Fruit fly (Drosophila melanogaster) whole organism, prepupa: Measurements from ENCODE around the gene Arpc3B.

Experiments
- CG10631 ChIP-seq: fragments of 200-800 bp; sonication (Bioruptor generic); optimal IDR thresholded peaks from 2 replicates; lab custom pipeline; 2016; ENCODE audit warnings: missing biosample characterization, missing genetic modification characterization
- CG11294 ChIP-seq: fragments of 200-800 bp; sonication (Bioruptor generic); IDR thresholded peaks from 2 replicates; pipeline ENCODE4 v1.3.6; 2022; ENCODE audit warnings: missing biosample characterization, missing genetic modification characterization
- CG11762 ChIP-seq: fragments of 200-800 bp; sonication (Bioruptor generic); optimal IDR thresholded peaks from 3 replicates; lab custom pipeline; 2016; ENCODE audit warnings: missing biosample characterization, missing genetic modification characterization; ENCODE audit not compliant: insufficient read depth
- CG15336 ChIP-seq: fragments of 200-800 bp; sonication (Bioruptor generic); IDR thresholded peaks from 2 replicates; pipeline ENCODE4 v1.3.6; 2022; ENCODE audit warnings: missing biosample characterization, missing genetic modification characterization
- CG1621 ChIP-seq: fragments of 200-800 bp; sonication (Bioruptor generic); optimal IDR thresholded peaks from 3 replicates; lab custom pipeline; 2018; ENCODE audit warnings: missing biosample characterization, mild to moderate bottlenecking, missing genetic modification characterization
- CG16779 ChIP-seq: fragments of 200-800 bp; sonication (Bioruptor generic); optimal IDR thresholded peaks from 3 replicates; lab custom pipeline; 2017; ENCODE audit warnings: missing biosample characterization, mild to moderate bottlenecking, missing genetic modification characterization
- CG3032 ChIP-seq: fragments of 200-800 bp; optimal IDR thresholded peaks from 2 replicates; lab custom pipeline; 2019; ENCODE audit warnings: missing biosample characterization, mild to moderate bottlenecking, missing genetic modification characterization, moderate library complexity
- CG32006 ChIP-seq: fragments of 200-800 bp; sonication (Bioruptor generic); optimal IDR thresholded peaks from 3 replicates; lab custom pipeline; 2017; ENCODE audit warnings: missing biosample characterization, mild to moderate bottlenecking, missing genetic modification characterization
- CG34406 ChIP-seq: fragments of 200-800 bp; sonication (Bioruptor generic); optimal IDR thresholded peaks from 3 replicates; lab custom pipeline; 2016; ENCODE audit warnings: missing biosample characterization, missing genetic modification characterization
- CG4318 ChIP-seq: fragments of 200-800 bp; sonication (Bioruptor generic); optimal IDR thresholded peaks from 3 replicates; lab custom pipeline; 2017; ENCODE audit warnings: missing biosample characterization, mild to moderate bottlenecking, missing genetic modification characterization
- CG6276 ChIP-seq: fragments of 200-800 bp; sonication (Bioruptor generic); optimal IDR thresholded peaks from 2 replicates; lab custom pipeline; 2017; ENCODE audit warnings: missing biosample characterization, mild to moderate bottlenecking, missing genetic modification characterization
- CG6792 ChIP-seq: fragments of 200-800 bp; sonication (Bioruptor generic); optimal IDR thresholded peaks from 3 replicates; lab custom pipeline; 2016; ENCODE audit warnings: missing biosample characterization, missing genetic modification characterization
- CG7368 ChIP-seq: fragments of 200-800 bp; sonication (Bioruptor generic); optimal IDR thresholded peaks from 3 replicates; lab custom pipeline; 2016; ENCODE audit warnings: missing biosample characterization, missing genetic modification characterization
- CG8119 ChIP-seq: fragments of 200-800 bp; sonication (Bioruptor generic); IDR thresholded peaks from 3 replicates; pipeline ENCODE4 v1.3.6; 2022; ENCODE audit warnings: missing biosample characterization, missing genetic modification characterization
- CG8319 ChIP-seq: fragments of 200-800 bp; sonication (Bioruptor generic); optimal IDR thresholded peaks from 3 replicates; lab custom pipeline; 2016; ENCODE audit warnings: missing biosample characterization, missing genetic modification characterization
- CG8632 ChIP-seq: fragments of 200-800 bp; sonication (Bioruptor generic); optimal IDR thresholded peaks from 3 replicates; lab custom pipeline; 2016; ENCODE audit warnings: missing biosample characterization, missing genetic modification characterization
- Eip78C ChIP-seq: fragments of 200-800 bp; sonication (Bioruptor generic); peaks from one replicate; lab custom pipeline; 2016; ENCODE audit warnings: missing biosample characterization, missing genetic modification characterization
- Eip93F ChIP-seq: fragments of 200-800 bp; sonication (Bioruptor generic); optimal IDR thresholded peaks from 2 replicates; lab custom pipeline; 2016; ENCODE audit warnings: missing biosample characterization, mild to moderate bottlenecking, missing genetic modification characterization
- Ets21C ChIP-seq: fragments of 200-800 bp; sonication (Bioruptor generic); optimal IDR thresholded peaks from 3 replicates; lab custom pipeline; 2016; ENCODE audit warnings: missing biosample characterization, missing genetic modification characterization
- Gug ChIP-seq: fragments of 200-800 bp; sonication (Bioruptor generic); IDR thresholded peaks from 2 replicates; pipeline ENCODE4 v1.3.6; 2022; ENCODE audit warnings: missing biosample characterization, missing genetic modification characterization
- Hr38 ChIP-seq: sonication (Bioruptor generic); optimal IDR thresholded peaks from 2 replicates; lab custom pipeline; 2016; ENCODE audit warnings: missing biosample characterization, missing genetic modification characterization
- Hr39 ChIP-seq: fragments of 200-800 bp; sonication (Bioruptor generic); optimal IDR thresholded peaks from 2 replicates; lab custom pipeline; 2016; ENCODE audit warnings: missing biosample characterization, missing genetic modification characterization
- Hr4 ChIP-seq: fragments of 200-800 bp; sonication (Bioruptor generic); optimal IDR thresholded peaks from 3 replicates; lab custom pipeline; 2016; ENCODE audit warnings: missing biosample characterization, missing genetic modification characterization
- Met ChIP-seq: fragments of 200-800 bp; sonication (Bioruptor generic); optimal IDR thresholded peaks from 3 replicates; lab custom pipeline; 2016; ENCODE audit warnings: missing biosample characterization, missing genetic modification characterization
- Sox15 ChIP-seq: fragments of 200-800 bp; sonication (Bioruptor generic); optimal IDR thresholded peaks from 3 replicates; lab custom pipeline; 2016; ENCODE audit warnings: missing biosample characterization, missing genetic modification characterization
- achi ChIP-seq: fragments of 200-800 bp; sonication (Bioruptor generic); optimal IDR thresholded peaks from 3 replicates; lab custom pipeline; 2016; ENCODE audit warnings: missing biosample characterization, missing genetic modification characterization
- acj6 ChIP-seq: fragments of 200-800 bp; sonication (Bioruptor generic); optimal IDR thresholded peaks from 3 replicates; lab custom pipeline; 2016; ENCODE audit warnings: missing biosample characterization, missing genetic modification characterization
- cyc ChIP-seq: fragments of 200-800 bp; sonication (Bioruptor generic); optimal IDR thresholded peaks from 3 replicates; lab custom pipeline; 2016; ENCODE audit warnings: missing biosample characterization, missing genetic modification characterization
- dac ChIP-seq: fragments of 200-800 bp; sonication (Bioruptor generic); optimal IDR thresholded peaks from 2 replicates; lab custom pipeline; 2017; ENCODE audit warnings: missing biosample characterization, mild to moderate bottlenecking, missing genetic modification characterization
- eg ChIP-seq: fragments of 200-800 bp; sonication (Bioruptor generic); IDR thresholded peaks from 3 replicates; pipeline ENCODE4 v1.3.6; 2022; ENCODE audit warnings: missing biosample characterization, missing genetic modification characterization
- esn ChIP-seq: fragments of 200-800 bp; sonication (Bioruptor generic); optimal IDR thresholded peaks from 2 replicates; lab custom pipeline; 2016; ENCODE audit warnings: missing biosample characterization, mild to moderate bottlenecking, missing genetic modification characterization, moderate library complexity
- fd85E ChIP-seq: fragments of 200-800 bp; sonication (Bioruptor generic); optimal IDR thresholded peaks from 3 replicates; lab custom pipeline; 2016; ENCODE audit warnings: missing biosample characterization, missing genetic modification characterization
- pdm3 ChIP-seq: fragments of 200-800 bp; sonication (Bioruptor generic); optimal IDR thresholded peaks from 3 replicates; lab custom pipeline; 2016; ENCODE audit warnings: missing biosample characterization, missing genetic modification characterization
- salr ChIP-seq, 2 experiments: fragments of 200-800 bp; sonication (Bioruptor generic); optimal IDR thresholded peaks; 3 replicates each; lab custom pipeline; 2016 to 2018; ENCODE audit warnings: missing biosample characterization in 2 of 2, missing genetic modification characterization in 2 of 2, mild to moderate bottlenecking in 1 of 2
- spab ChIP-seq: fragments of 200-800 bp; sonication (Bioruptor generic); optimal IDR thresholded peaks from 2 replicates; lab custom pipeline; 2017; ENCODE audit warnings: missing biosample characterization, mild to moderate bottlenecking, missing genetic modification characterization, missing genetic modification reagents
- ss ChIP-seq, 2 experiments: fragments of 200-800 bp; sonication (Bioruptor generic); optimal IDR thresholded peaks; 2 replicates in 1 of 2; 3 replicates in 1 of 2; lab custom pipeline; 2017 to 2018; ENCODE audit warnings: mild to moderate bottlenecking in 2 of 2, missing biosample characterization in 2 of 2, missing genetic modification characterization in 2 of 2, moderate library complexity in 1 of 2
- svp ChIP-seq: fragments of 200-800 bp; sonication (Bioruptor generic); peaks from one replicate; lab custom pipeline; 2016; ENCODE audit warnings: missing biosample characterization, missing genetic modification characterization
- vri ChIP-seq: fragments of 200-800 bp; sonication (Bioruptor generic); optimal IDR thresholded peaks from 3 replicates; lab custom pipeline; 2016; ENCODE audit warnings: missing biosample characterization, mild to moderate bottlenecking, missing genetic modification characterization

Arpc3B gene

DNA sequence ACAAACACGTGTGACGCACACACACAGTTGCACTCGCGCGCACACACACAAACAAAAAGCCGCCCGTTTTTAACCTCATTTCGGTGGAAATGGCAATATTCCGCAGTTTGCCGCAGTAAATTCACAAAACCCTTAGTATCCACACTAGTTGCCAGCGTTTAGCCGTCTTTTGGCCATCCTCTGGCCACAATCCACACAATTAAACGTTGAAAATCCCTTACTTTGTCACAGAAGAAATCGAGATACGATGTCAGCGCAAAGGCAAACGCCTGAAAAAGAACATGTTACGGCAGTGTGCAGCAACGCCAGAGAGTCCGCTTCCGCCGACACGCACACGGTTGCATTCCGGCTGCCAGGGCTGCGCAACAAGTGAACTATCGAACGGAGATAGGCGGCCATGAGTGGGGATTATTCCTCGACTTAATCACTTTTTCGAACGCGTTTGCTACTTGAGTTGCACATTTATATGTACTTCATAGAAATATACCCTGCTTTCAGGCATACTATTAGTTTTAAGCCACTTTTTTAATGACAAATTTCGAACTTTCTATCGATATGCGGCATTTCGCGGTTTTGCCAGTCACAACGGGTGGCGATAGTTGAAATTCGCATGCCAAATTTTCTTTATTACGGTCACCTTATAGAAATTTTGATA is 42.5 kb upstream of the Arpc3B start, which contains the start of gene RpS5a (continued):
- TF ChIP-seq eg (GFP tag; lab: Robert Waterston, UW) (peak; percentile 76), CG34406 (GFP tag; lab: Kevin White, UChicago) (peak; percentile 75), achi (GFP tag; lab: Kevin White, UChicago) (peak; percentile 70), CG3032 (tag; lab: Kevin White, UChicago) (peak; percentile 66), pdm3 (GFP tag; lab: Kevin White, UChicago) (peak; percentile 73), fd85E (GFP tag; lab: Kevin White, UChicago) (peak; percentile 39), CG7368 (GFP tag; lab: Kevin White, UChicago) (peak; percentile 78), ss (GFP tag; optimal IDR thresholded peaks at IDR 0.05; lab: Kevin White, UChicago) (peak; percentile 61 to 85), Hr4 (GFP tag; lab: Kevin White, UChicago) (peak; percentile 31)

DNA sequence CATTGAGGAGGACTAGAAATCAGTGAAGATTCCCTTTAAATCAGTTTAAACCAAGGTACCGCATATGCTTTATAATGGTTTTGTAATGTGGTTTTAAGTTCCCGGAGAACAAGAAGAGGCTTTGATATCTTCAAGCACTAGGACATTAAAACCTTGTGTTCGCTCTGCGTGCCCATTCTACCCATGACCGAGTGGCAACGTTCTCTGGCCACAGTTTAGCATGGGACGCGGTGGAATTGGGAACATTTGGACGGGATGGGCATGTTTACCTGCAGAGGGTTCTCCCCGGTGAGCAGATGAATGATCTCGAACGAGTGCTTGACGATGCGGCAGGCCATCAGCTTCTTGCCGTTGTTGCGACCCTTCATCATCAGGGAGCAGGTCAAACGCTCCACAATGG is 40.9 kb upstream of the Arpc3B start:
- TF ChIP-seq CG16779 (tag; lab: Kevin White, UChicago) (no peak), spab (GFP tag; lab: Kevin White, UChicago) (no peak), CG1621 (no peak), Hr4 (GFP tag; lab: Kevin White, UChicago) (no peak), CG4318 (GFP tag; lab: Kevin White, UChicago) (no peak), CG6792 (GFP tag; lab: Kevin White, UChicago) (no peak), Eip93F (no peak), CG8319 (GFP tag; lab: Kevin White, UChicago) (no peak)

DNA sequence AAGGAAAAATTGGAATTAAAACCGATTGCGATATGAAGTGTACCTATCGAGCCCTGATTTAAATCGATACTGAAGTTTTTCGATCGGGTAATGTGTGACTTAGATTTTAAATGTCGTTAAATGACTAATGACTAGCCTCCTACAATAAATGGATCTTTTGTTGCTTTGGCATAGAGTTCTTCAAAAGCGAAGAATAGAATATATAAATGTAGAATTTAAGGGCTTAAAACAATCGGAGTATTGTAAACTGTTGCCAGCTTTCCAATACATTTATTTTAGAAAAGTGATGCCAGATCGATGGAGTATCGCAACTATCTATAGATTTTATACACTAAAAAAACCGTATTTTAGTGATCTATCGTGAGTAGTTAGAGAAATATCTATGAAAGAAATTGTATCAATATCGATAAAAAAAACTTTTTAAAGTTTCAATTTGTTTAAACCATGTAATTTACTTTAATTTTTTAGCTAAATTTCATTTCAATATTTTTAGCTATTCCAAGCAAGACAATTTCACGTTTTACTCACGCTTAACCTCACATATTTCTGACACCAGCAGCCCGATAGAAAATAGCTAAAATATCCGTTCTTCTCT is 37.4 kb upstream of the Arpc3B start, which contains the start of the genes mei-217 and mei-218:
Gene mei-217, minus strand, starts transcription at position 51 of the 595 bp plus-strand sequence.
Gene mei-218, minus strand, starts transcription at position 51 of the 595 bp plus-strand sequence.
- peak; percentile 35 for TF ChIP-seq esn (GFP tag; lab: Kevin White, UChicago)
- no peak for TF ChIP-seq Gug (GFP tag; lab: Robert Waterston, UW)

DNA sequence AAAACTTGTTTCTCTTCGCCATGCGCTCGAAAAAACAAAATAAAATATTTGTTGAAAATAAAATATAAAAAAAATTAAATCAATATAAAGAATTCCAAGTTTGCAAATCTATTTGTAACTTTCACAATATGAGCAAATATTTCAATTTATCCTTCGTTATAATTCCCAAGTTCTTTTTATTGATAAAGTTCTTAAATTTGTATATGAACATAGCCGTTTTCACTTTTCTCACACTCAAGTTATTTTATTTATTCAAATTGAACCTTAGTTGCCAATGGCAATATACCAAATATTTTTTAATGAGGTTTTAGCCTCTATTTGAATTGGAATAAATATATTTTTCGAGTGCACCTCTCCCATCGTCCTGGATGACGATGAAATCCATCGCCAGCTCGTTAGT is 27.0 kb upstream of the Arpc3B start:
- TF ChIP-seq CG15336 (GFP tag; lab: Robert Waterston, UW) (peak; percentile 47), cyc (GFP tag; lab: Kevin White, UChicago) (no peak)
- TF ChIP-seq, all 60 proteins: peak for 1

DNA sequence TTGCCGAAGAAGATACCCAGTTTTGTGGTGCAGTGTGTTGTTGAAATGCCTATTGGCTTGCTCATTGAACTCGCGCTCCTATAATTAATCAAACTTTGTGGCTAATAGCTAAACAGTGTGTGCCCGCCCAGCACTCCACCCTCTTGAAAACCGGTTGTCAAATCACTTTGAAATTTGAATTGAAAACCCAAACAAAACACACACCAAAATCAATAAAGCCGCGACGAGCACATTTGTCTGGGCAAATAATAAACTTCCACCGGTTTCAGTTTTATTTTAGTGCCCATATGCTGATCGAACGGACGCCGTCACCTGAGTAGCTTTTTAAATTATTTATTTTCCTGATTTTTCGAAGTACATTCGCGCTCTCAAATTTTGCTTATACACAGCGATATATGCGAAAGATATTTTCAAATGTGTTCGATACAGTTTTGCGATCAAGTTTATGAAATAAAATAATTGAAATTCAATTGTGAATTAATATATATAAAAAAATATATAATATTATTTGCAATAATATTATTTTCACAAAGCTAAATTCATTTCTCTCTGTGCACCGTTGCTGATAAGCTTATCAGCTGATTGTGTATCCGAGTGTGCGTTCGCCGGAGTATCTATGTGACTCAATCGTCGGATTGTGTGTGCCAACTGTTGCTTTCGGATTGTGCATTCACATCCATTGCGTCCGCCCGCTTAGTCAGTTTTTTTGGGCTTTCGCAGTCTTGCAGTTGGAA is 24.2 kb upstream of the Arpc3B start:
- TF ChIP-seq Hr39 (no peak), svp (GFP tag; lab: Kevin White, UChicago) (peak; percentile 49), Eip93F (peak; percentile 72), CG4318 (GFP tag; lab: Kevin White, UChicago) (peak; percentile 27), CG8632 (peak; percentile 61), ss (GFP tag; optimal IDR thresholded peaks at IDR 0.05; lab: Kevin White, UChicago) (no peak), Eip78C (GFP tag; lab: Kevin White, UChicago) (peak; percentile 86), CG8119 (peak; percentile 76), salr (GFP tag; optimal IDR thresholded peaks at IDR 0.05; lab: Kevin White, UChicago) (peak in 1 of 2 experiments; percentile 25), CG1621 (no peak), achi (GFP tag; lab: Kevin White, UChicago) (no peak), Sox15 (GFP tag; lab: Kevin White, UChicago) (peak; percentile 4), CG10631 (GFP tag; lab: Kevin White, UChicago) (peak; percentile 47), acj6 (peak; percentile 58), vri (GFP tag; lab: Kevin White, UChicago) (peak; percentile 82), CG34406 (GFP tag; lab: Kevin White, UChicago) (peak; percentile 68), eg (GFP tag; lab: Robert Waterston, UW) (no peak; the same call in 2 of the 3 replicates), CG11762 (GFP tag; lab: Kevin White, UChicago) (peak; percentile 22), CG32006 (peak; percentile 65), Hr4 (GFP tag; lab: Kevin White, UChicago) (peak; percentile 43), spab (GFP tag; lab: Kevin White, UChicago) (no peak), Ets21C (GFP tag; lab: Kevin White, UChicago) (no peak), CG15336 (GFP tag; lab: Robert Waterston, UW) (peak; percentile 66), CG3032 (tag; lab: Kevin White, UChicago) (peak; percentile 38), cyc (GFP tag; lab: Kevin White, UChicago) (peak; percentile 1), CG11294 (0 out of 2 replicates have a peak, but pooled peaks have one; percentile 31), dac (peak; percentile 25), Met (GFP tag; lab: Kevin White, UChicago) (peak; percentile 50), Hr38 (GFP tag; lab: Kevin White, UChicago) (no peak), CG6276 (GFP tag; lab: Kevin White, UChicago) (peak; percentile 69)
